Worm (Caenorhabditis elegans) whole organism, late embryonic: ENCODE data around the gene rpn-12.

Experiments used
- C08G9.2 ChIP-seq: sonication (generic microtip); optimal IDR thresholded peaks from 2 replicates; lab custom pipeline; 2016; ENCODE audit warnings: mild to moderate bottlenecking, missing genetic modification characterization, moderate library complexity, missing compliant biosample characterization
- C38D4.7 ChIP-seq: fragments of 200-800 bp; sonication (Bioruptor generic); optimal IDR thresholded peaks from 2 replicates; lab custom pipeline; 2018; ENCODE audit warnings: mild to moderate bottlenecking, missing genetic modification characterization, moderate library complexity, missing compliant biosample characterization
- Y22D7AL.16 ChIP-seq: sonication (generic microtip); optimal IDR thresholded peaks from 2 replicates; lab custom pipeline; 2016; ENCODE audit warnings: missing genetic modification characterization, missing compliant biosample characterization
- ceh-14 ChIP-seq: sonication (generic microtip); optimal IDR thresholded peaks from 2 replicates; lab custom pipeline; 2016; ENCODE audit warnings: missing genotype, missing genetic modification characterization, missing compliant biosample characterization
- ceh-18 ChIP-seq: sonication (generic microtip); optimal IDR thresholded peaks from 2 replicates; lab custom pipeline; 2016; ENCODE audit warnings: missing genetic modification characterization, missing compliant biosample characterization
- ceh-19 ChIP-seq: fragments of 200-800 bp; sonication (Bioruptor generic); optimal IDR thresholded peaks from 2 replicates; lab custom pipeline; 2018; ENCODE audit warnings: mild to moderate bottlenecking, missing genetic modification characterization, missing compliant biosample characterization
- ceh-22 ChIP-seq: sonication (generic microtip); optimal IDR thresholded peaks from 2 replicates; lab custom pipeline; 2017; ENCODE audit warnings: missing biosample characterization, missing genetic modification characterization
- ceh-24 ChIP-seq: sonication (generic microtip); optimal IDR thresholded peaks from 2 replicates; lab custom pipeline; 2016; ENCODE audit warnings: mild to moderate bottlenecking, missing genetic modification characterization, missing compliant biosample characterization
- ceh-45 ChIP-seq: fragments of 200-800 bp; sonication (Bioruptor generic); IDR thresholded peaks from 2 replicates; pipeline ENCODE4 v1.3.6; 2022; ENCODE audit warnings: missing genetic modification reagents, missing genetic modification characterization, missing compliant biosample characterization
- ceh-48 ChIP-seq: sonication (generic microtip); optimal IDR thresholded peaks from 2 replicates; lab custom pipeline; 2016; ENCODE audit warnings: missing genetic modification characterization, inconsistent platforms, missing compliant biosample characterization
- elt-4 ChIP-seq: sonication (generic microtip); optimal IDR thresholded peaks from 2 replicates; lab custom pipeline; 2016; ENCODE audit warnings: missing genetic modification characterization, missing compliant biosample characterization
- ets-4 ChIP-seq: sonication (generic microtip); optimal IDR thresholded peaks from 2 replicates; lab custom pipeline; 2016; ENCODE audit warnings: missing genetic modification characterization, missing compliant biosample characterization
- eyg-1 ChIP-seq: sonication (generic microtip); optimal IDR thresholded peaks from 2 replicates; lab custom pipeline; 2016; ENCODE audit warnings: missing genotype, missing genetic modification characterization, missing compliant biosample characterization
- fax-1 ChIP-seq: sonication (generic microtip); optimal IDR thresholded peaks from 2 replicates; lab custom pipeline; 2016; ENCODE audit warnings: missing genotype, missing genetic modification characterization, missing compliant biosample characterization
- fkh-10 ChIP-seq: fragments of 150-350 bp; optimal IDR thresholded peaks from 2 replicates; lab custom pipeline; 2014; ENCODE audit warnings: missing biosample characterization, missing genetic modification reagents, missing genetic modification characterization
- gmeb-2 ChIP-seq: sonication (generic microtip); optimal IDR thresholded peaks from 2 replicates; lab custom pipeline; 2016; ENCODE audit warnings: missing genetic modification characterization, inconsistent platforms, missing compliant biosample characterization
- hlh-30 ChIP-seq: sonication (generic microtip); optimal IDR thresholded peaks from 2 replicates; lab custom pipeline; 2017; ENCODE audit warnings: antibody characterized with exemption, missing genetic modification characterization, missing compliant biosample characterization; ENCODE audit not compliant: insufficient read depth
- hlh-8 ChIP-seq: sonication (generic microtip); optimal IDR thresholded peaks from 2 replicates; lab custom pipeline; 2016; ENCODE audit warnings: missing genotype, missing genetic modification characterization, missing compliant biosample characterization
- madf-2 ChIP-seq: sonication (generic microtip); optimal IDR thresholded peaks from 2 replicates; lab custom pipeline; 2017; ENCODE audit warnings: missing genetic modification characterization, missing compliant biosample characterization
- mec-3 ChIP-seq: sonication (generic microtip); optimal IDR thresholded peaks from 2 replicates; lab custom pipeline; 2016; ENCODE audit warnings: borderline replicate concordance, missing genetic modification characterization, missing compliant biosample characterization
- nhr-11 ChIP-seq: fragments of 150-350 bp; optimal IDR thresholded peaks from 2 replicates; lab custom pipeline; 2014; ENCODE audit warnings: missing biosample characterization, missing genetic modification characterization
- nhr-232 ChIP-seq: sonication (generic microtip); optimal IDR thresholded peaks from 2 replicates; lab custom pipeline; 2016; ENCODE audit warnings: missing genetic modification characterization, missing compliant biosample characterization
- npax-4 ChIP-seq: sonication (generic microtip); optimal IDR thresholded peaks from 2 replicates; lab custom pipeline; 2016; ENCODE audit warnings: missing genetic modification characterization, missing compliant biosample characterization
- pag-3 ChIP-seq: sonication (generic microtip); optimal IDR thresholded peaks from 2 replicates; lab custom pipeline; 2016; ENCODE audit warnings: missing compliant biosample characterization, missing genetic modification characterization, borderline replicate concordance
- pat-9 ChIP-seq: fragments of 200-800 bp; sonication (Bioruptor generic); optimal IDR thresholded peaks from 2 replicates; lab custom pipeline; 2018; ENCODE audit warnings: mild to moderate bottlenecking, missing genetic modification characterization, moderate library complexity, missing compliant biosample characterization
- pax-1 ChIP-seq: fragments of 150-350 bp; optimal IDR thresholded peaks from 2 replicates; lab custom pipeline; 2014; ENCODE audit warnings: missing biosample characterization, missing genetic modification characterization
- pha-2 ChIP-seq: sonication (generic microtip); optimal IDR thresholded peaks from 2 replicates; lab custom pipeline; 2017; ENCODE audit warnings: mild to moderate bottlenecking, missing genetic modification characterization, missing compliant biosample characterization
- pha-4 ChIP-seq: fragments of 150-350 bp; optimal IDR thresholded peaks from 2 replicates; lab custom pipeline; 2018; ENCODE audit warnings: missing biosample characterization, missing genetic modification reagents, missing genetic modification characterization
- pqm-1 ChIP-seq: sonication (generic microtip); optimal IDR thresholded peaks from 2 replicates; lab custom pipeline; 2016; ENCODE audit warnings: missing genetic modification characterization, missing compliant biosample characterization
- rnt-1 ChIP-seq: sonication (generic microtip); optimal IDR thresholded peaks from 2 replicates; lab custom pipeline; 2016; ENCODE audit warnings: missing genetic modification characterization, missing compliant biosample characterization
- sdc-2 ChIP-seq: sonication (generic microtip); optimal IDR thresholded peaks from 2 replicates; lab custom pipeline; 2016; ENCODE audit warnings: missing genotype, missing genetic modification characterization, missing compliant biosample characterization
- sox-2 ChIP-seq: fragments of 200-800 bp; sonication (Bioruptor generic); IDR thresholded peaks from 2 replicates; pipeline ENCODE4 v1.3.6; 2022; ENCODE audit warnings: missing genetic modification reagents, missing genetic modification characterization, missing compliant biosample characterization
- sox-4 ChIP-seq: sonication (generic microtip); optimal IDR thresholded peaks from 2 replicates; lab custom pipeline; 2017; ENCODE audit warnings: mild to moderate bottlenecking, missing genetic modification characterization, inconsistent platforms, missing compliant biosample characterization
- tbx-2 ChIP-seq: sonication (generic microtip); optimal IDR thresholded peaks from 2 replicates; lab custom pipeline; 2016; ENCODE audit warnings: missing genetic modification characterization, missing compliant biosample characterization
- tbx-7 ChIP-seq: sonication (generic microtip); optimal IDR thresholded peaks from 2 replicates; lab custom pipeline; 2016; ENCODE audit warnings: missing genotype, missing genetic modification characterization, missing compliant biosample characterization
- unc-3 ChIP-seq, 2 experiments: fragments of 200-800 bp in 1 of 2; sonication (Bioruptor generic) in 1 of 2; sonication (generic microtip) in 1 of 2; conservative IDR thresholded peaks in 1 of 2; optimal IDR thresholded peaks in 1 of 2; 2 replicates each; pipeline versions ENCODE4 v1.3.6 to Lab custom; 2016 to 2022; ENCODE audit warnings: missing compliant biosample characterization in 2 of 2, missing genetic modification characterization in 2 of 2, missing genetic modification reagents in 1 of 2
- unc-42 ChIP-seq: sonication (generic microtip); optimal IDR thresholded peaks from 2 replicates; lab custom pipeline; 2016; ENCODE audit warnings: missing genotype, missing genetic modification characterization, missing compliant biosample characterization
- zip-5 ChIP-seq: sonication (generic microtip); optimal IDR thresholded peaks from 2 replicates; lab custom pipeline; 2016; ENCODE audit warnings: missing genetic modification characterization, missing compliant biosample characterization
- ztf-16 ChIP-seq: sonication (generic microtip); optimal IDR thresholded peaks from 2 replicates; lab custom pipeline; 2017; ENCODE audit warnings: missing genetic modification characterization, missing compliant biosample characterization

The rpn-12 gene

ce11 chrII:11675877-11676473, 23.1 kb downstream of the rpn-12 start, which contains the start of the genes trr-1 and C47D12.2:
TSS of gene trr-1 (minus strand) at chrII:11675927.
TSS of gene C47D12.2 (plus strand) at chrII:11676306.
- TF ChIP-seq fkh-10 (GFP tag; lab: Kevin White, UChicago) = no peak
- TF ChIP-seq sox-4 (tag; lab: Kevin White, UChicago) = no peak
- no peak for TF ChIP-seq unc-3 (GFP tag; conservative IDR thresholded peaks at IDR 0.05; lab: Robert Waterston, UW)
- TF ChIP-seq unc-3 (tag; optimal IDR thresholded peaks at IDR 0.05; lab: Kevin White, UChicago) = peak; percentile 7
- no peak for TF ChIP-seq pqm-1 (tag; lab: Kevin White, UChicago)
- TF ChIP-seq zip-5 (tag; lab: Kevin White, UChicago) = no peak
- TF ChIP-seq sdc-2 (tag; lab: Kevin White, UChicago) = peak; percentile 1
- no peak for TF ChIP-seq elt-4 (tag; lab: Kevin White, UChicago)
- peak; percentile 57 for TF ChIP-seq hlh-30 (tag; lab: Kevin White, UChicago)
- peak; percentile 48 for TF ChIP-seq tbx-2 (tag; lab: Kevin White, UChicago)
- no peak for TF ChIP-seq gmeb-2
- TF ChIP-seq ceh-18 (tag; lab: Kevin White, UChicago) = peak; percentile 43
- TF ChIP-seq nhr-11 (tag; lab: Kevin White, UChicago) = no peak
- no peak for TF ChIP-seq pat-9 (tag; lab: Kevin White, UChicago)
- peak; percentile 69 for TF ChIP-seq unc-42 (tag; lab: Kevin White, UChicago)
- no peak for TF ChIP-seq rnt-1 (tag; lab: Kevin White, UChicago)
- TF ChIP-seq C08G9.2 = no peak
- TF ChIP-seq npax-4 (tag; lab: Kevin White, UChicago) = no peak
- no peak for TF ChIP-seq pag-3 (tag; lab: Kevin White, UChicago)
- TF ChIP-seq ceh-19 (GFP tag; lab: Kevin White, UChicago) = no peak
- peak; percentile 34 for TF ChIP-seq ceh-14 (tag; lab: Kevin White, UChicago)
- peak; percentile 29 for TF ChIP-seq madf-2

- TF ChIP-seq hlh-8 (tag; lab: Kevin White, UChicago) (no peak), C38D4.7 (GFP tag; lab: Kevin White, UChicago) (no peak), tbx-7 (tag; lab: Kevin White, UChicago) (no peak), ztf-16 (tag; lab: Kevin White, UChicago) (no peak), nhr-11 (tag; lab: Kevin White, UChicago) (no peak), ceh-19 (GFP tag; lab: Kevin White, UChicago) (no peak), ets-4 (tag; lab: Kevin White, UChicago) (no peak), ceh-18 (tag; lab: Kevin White, UChicago) (no peak), pha-4 (tag; lab: Kevin White, UChicago) (no peak), sox-2 (no peak), Y22D7AL.16 (tag; lab: Kevin White, UChicago) (no peak), unc-42 (tag; lab: Kevin White, UChicago) (no peak)
- TF ChIP-seq, all 69 proteins: peak for 0
Measured at ce11 chrII:11680220-11680619, 27.3 kb downstream of the rpn-12 start.

ce11 chrII:11681136-11681824, 28.4 kb downstream of the rpn-12 start, which contains the start of the genes sfxn-1.4 and C47D12.4:
TSS of gene sfxn-1.4 (minus strand) at chrII:11681236.
TSS of gene C47D12.4 (plus strand) at chrII:11681774.
- TF ChIP-seq ets-4 (tag; lab: Kevin White, UChicago) = no peak
- no peak for TF ChIP-seq ceh-48 (tag; lab: Kevin White, UChicago)
- TF ChIP-seq pax-1 (tag; lab: Kevin White, UChicago) = no peak
- no peak for TF ChIP-seq nhr-232 (tag; lab: Kevin White, UChicago)
- TF ChIP-seq unc-42 (tag; lab: Kevin White, UChicago) = no peak
- TF ChIP-seq pha-2 = no peak
- no peak for TF ChIP-seq ceh-24
- no peak for TF ChIP-seq nhr-11 (tag; lab: Kevin White, UChicago)
- TF ChIP-seq ceh-45 (GFP tag; lab: Robert Waterston, UW) = no peak
- TF ChIP-seq ceh-22 (tag; lab: Kevin White, UChicago) = no peak
- TF ChIP-seq mec-3 = no peak
- no peak for TF ChIP-seq eyg-1 (tag; lab: Kevin White, UChicago)
- TF ChIP-seq fax-1 (tag; lab: Kevin White, UChicago) = no peak
